Worm (Caenorhabditis elegans): ENCODE results near the gene pbs-6.

pbs-6 gene

DNA sequence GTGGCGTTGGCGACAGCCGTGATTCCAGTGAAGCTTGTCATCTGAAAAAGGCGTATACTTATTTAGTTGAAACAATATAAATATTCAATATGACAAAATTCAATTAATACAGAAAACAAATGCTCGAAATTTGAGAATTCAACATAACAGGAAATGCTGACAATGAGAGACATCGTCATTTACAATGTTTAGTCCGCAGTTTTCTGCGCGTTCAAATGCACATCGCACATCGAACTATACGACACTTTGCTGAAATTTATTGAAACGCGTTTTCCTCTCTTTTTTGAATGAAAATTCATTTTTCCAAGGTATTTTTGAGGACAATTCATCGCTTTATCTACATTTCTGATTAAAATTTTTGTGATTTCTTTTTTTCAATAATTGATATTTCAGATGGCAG, at the start of gene pbs-6, which contains the start of gene cids-1:
Gene pbs-6, minus strand, starts transcription at position 41 of the 400 bp plus-strand sequence.
Gene cids-1, plus strand, starts transcription at position 394 of the 400 bp plus-strand sequence.
- TF ChIP-seq egl-27 (tag; optimal IDR thresholded peaks at IDR 0.05) (no peak), unc-55 (GFP tag; optimal IDR thresholded peaks at IDR 0.05) (peak; percentile 47), C34F6.9 (tag; optimal IDR thresholded peaks at IDR 0.05) (peak; percentile 16), nhr-25 (tag; optimal IDR thresholded peaks at IDR 0.05) (no peak), unc-62 (GFP tag; optimal IDR thresholded peaks at IDR 0.05) (no peak), lsy-2 (tag; optimal IDR thresholded peaks at IDR 0.05) (peak in 1 of 2 experiments; percentile 51), nhr-129 (tag; optimal IDR thresholded peaks at IDR 0.05) (peak; percentile 21), ztf-4 (tag; optimal IDR thresholded peaks at IDR 0.05) (no peak), ZK546.5 (tag; optimal IDR thresholded peaks at IDR 0.05) (no peak), nhr-77 (tag; optimal IDR thresholded peaks at IDR 0.05) (no peak), sem-4 (tag; optimal IDR thresholded peaks at IDR 0.05) (no peak)

DNA sequence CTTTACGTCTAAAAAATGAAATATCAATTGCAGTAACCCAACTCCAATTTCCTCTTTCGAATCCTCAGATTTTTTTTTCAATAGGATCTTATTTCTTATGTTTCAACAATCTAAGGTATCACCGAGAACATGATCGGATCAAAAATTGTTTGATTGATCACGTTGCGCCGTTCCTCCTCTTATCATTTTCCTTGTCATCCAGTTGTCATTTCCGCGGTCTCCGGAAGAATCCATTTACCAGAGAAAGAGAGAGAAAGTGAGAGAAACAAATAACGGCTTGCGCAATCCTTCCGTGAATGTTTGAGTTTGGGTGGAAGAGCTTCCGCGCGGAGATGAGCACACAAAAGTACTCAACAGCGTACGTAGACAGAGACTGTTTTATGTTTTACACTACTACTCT, 49.4 kb upstream of the pbs-6 start:
- peak; percentile 56 for TF ChIP-seq fos-1 (tag; optimal IDR thresholded peaks at IDR 0.05)
- no peak for TF ChIP-seq unc-55 (GFP tag; optimal IDR thresholded peaks at IDR 0.05)
- TF ChIP-seq ceh-82 (tag; optimal IDR thresholded peaks at IDR 0.05), result no peak
- TF ChIP-seq snpc-4 (tag; optimal IDR thresholded peaks at IDR 0.05), result no peak
- TF ChIP-seq ztf-11 (tag; optimal IDR thresholded peaks at IDR 0.05), result no peak

DNA sequence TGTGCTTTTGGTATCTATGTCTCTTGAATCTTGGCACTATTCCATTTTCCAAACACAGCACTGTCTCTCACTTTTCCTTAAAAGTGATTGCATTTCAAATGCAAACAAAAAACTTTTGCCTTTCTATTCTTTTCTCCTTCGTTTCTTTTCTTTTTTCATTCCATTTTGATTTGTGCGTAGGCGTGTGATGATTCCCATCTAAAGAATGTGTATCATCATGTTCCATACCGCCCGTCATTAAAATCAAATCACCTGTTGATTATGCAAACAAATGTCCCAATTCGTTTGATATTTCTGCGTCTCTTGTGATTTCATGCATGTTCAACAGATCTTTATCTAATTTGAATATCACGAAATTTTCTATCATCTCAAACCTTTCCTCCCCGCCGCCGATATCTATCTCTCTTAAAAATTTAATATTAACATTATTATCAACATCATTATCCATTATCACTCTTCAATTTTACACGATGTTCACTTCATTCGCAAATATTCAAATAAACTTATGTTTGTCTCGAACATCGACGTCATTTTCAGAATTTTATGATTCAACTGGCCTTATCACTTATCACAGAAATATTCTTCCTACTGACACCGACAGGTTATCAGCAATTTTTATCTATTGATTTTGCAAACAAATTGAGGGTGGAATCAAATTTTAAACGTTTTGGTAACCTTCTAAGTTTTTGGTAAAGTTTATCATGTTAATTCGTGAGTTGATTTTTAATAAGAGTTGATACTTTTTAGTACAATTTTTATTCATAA, 47.6 kb upstream of the pbs-6 start:
- TF ChIP-seq unc-62 (GFP tag; optimal IDR thresholded peaks at IDR 0.05) (no peak), mab-5 (tag; optimal IDR thresholded peaks at IDR 0.05) (no peak), mbf-1 (tag; optimal IDR thresholded peaks at IDR 0.05) (no peak), snpc-4 (tag; optimal IDR thresholded peaks at IDR 0.05) (no peak), gmeb-1 (tag; optimal IDR thresholded peaks at IDR 0.05) (peak; percentile 10), lin-13 (GFP tag; optimal IDR thresholded peaks at IDR 0.05) (no peak), sem-4 (tag; optimal IDR thresholded peaks at IDR 0.05) (no peak), nhr-237 (tag; optimal IDR thresholded peaks at IDR 0.05) (no peak), fos-1 (tag; optimal IDR thresholded peaks at IDR 0.05) (peak; percentile 98), lsy-2 (tag; optimal IDR thresholded peaks at IDR 0.05) (no peak), nhr-10 (tag; optimal IDR thresholded peaks at IDR 0.05) (no peak), ama-1 (optimal IDR thresholded peaks at IDR 0.05) (no peak), lin-11 (tag; optimal IDR thresholded peaks at IDR 0.05) (no peak), ztf-11 (tag; optimal IDR thresholded peaks at IDR 0.05) (no peak), egl-27 (tag; optimal IDR thresholded peaks at IDR 0.05) (no peak), sma-9 (GFP tag; optimal IDR thresholded peaks at IDR 0.05) (peak; percentile 11), sma-9 (tag; optimal IDR thresholded peaks at IDR 0.05) (no peak), skn-1 (tag; optimal IDR thresholded peaks at IDR 0.05) (no peak), nhr-12 (tag; optimal IDR thresholded peaks at IDR 0.05) (no peak), nhr-129 (tag; optimal IDR thresholded peaks at IDR 0.05) (no peak), unc-55 (GFP tag; optimal IDR thresholded peaks at IDR 0.05) (peak; percentile 27)

DNA sequence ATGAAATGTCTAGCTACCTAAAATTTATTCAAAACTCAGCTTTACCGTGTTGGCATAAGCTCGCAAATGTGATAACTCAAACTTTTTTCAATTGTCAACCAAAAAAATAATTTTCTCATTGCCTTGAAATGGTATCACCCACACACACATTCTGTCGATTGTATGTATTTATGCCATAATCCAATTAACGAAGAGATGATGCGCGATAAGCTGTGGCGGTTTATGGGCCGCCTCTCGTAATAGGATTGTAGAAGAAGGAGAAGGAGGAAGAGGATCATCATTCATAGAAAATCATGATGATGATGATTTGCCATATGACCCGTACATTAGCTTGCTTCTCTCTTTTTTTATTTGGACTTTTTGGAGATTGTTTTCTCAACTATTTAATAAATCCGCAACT, 45.3 kb upstream of the pbs-6 start:
- TF ChIP-seq dmd-4 (tag; optimal IDR thresholded peaks at IDR 0.05) (no peak), ceh-16 (tag; optimal IDR thresholded peaks at IDR 0.05) (no peak), lin-11 (tag; optimal IDR thresholded peaks at IDR 0.05) (no peak), lin-39 (tag; optimal IDR thresholded peaks at IDR 0.05) (no peak), nhr-21 (tag; optimal IDR thresholded peaks at IDR 0.05) (no peak), aly-2 (tag; optimal IDR thresholded peaks at IDR 0.05) (no peak), sem-4 (tag; optimal IDR thresholded peaks at IDR 0.05) (no peak), ZK546.5 (tag; optimal IDR thresholded peaks at IDR 0.05) (no peak), unc-39 (tag; optimal IDR thresholded peaks at IDR 0.05) (no peak)

DNA sequence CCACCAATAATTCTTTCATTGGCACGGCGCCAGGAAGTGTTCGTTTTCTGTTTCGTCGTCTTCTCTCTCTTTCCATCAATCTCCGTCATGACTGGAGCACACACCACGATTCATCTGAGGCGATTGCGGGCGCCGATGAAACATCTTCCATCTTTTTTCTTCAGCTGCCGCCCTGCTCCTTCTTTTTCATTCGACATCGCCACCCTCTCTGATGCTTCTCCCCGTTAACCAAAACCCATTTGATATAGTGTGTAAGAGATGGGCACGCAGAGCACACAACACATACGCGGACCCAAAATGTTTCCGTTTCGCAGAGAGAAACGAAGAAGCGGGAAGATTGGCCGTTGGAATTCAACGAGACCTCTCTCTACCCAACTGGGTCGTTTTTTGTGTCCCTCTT, 43.6 kb upstream of the pbs-6 start:
- TF ChIP-seq F13H6.1 (tag; optimal IDR thresholded peaks at IDR 0.05) (peak; percentile 61), mdl-1 (tag; optimal IDR thresholded peaks at IDR 0.05) (peak in 1 of 2 experiments; percentile 14), Y55F3AM.14 (GFP tag; optimal IDR thresholded peaks at IDR 0.05) (peak; percentile 36), alr-1 (tag; optimal IDR thresholded peaks at IDR 0.05) (no peak), zag-1 (tag; optimal IDR thresholded peaks at IDR 0.05) (peak; percentile 41), aly-2 (tag; optimal IDR thresholded peaks at IDR 0.05) (no peak), unc-62 (GFP tag; optimal IDR thresholded peaks at IDR 0.05) (peak; percentile 11), C34F6.9 (tag; optimal IDR thresholded peaks at IDR 0.05) (peak; percentile 43), mab-5 (tag; optimal IDR thresholded peaks at IDR 0.05) (peak; percentile 74), unc-55 (GFP tag; optimal IDR thresholded peaks at IDR 0.05) (no peak), nhr-129 (tag; optimal IDR thresholded peaks at IDR 0.05) (peak; percentile 42), nhr-6 (tag; optimal IDR thresholded peaks at IDR 0.05) (no peak), ztf-4 (tag; optimal IDR thresholded peaks at IDR 0.05) (no peak), nhr-77 (tag; optimal IDR thresholded peaks at IDR 0.05) (no peak), nhr-237 (tag; optimal IDR thresholded peaks at IDR 0.05) (no peak), lsy-2 (tag; optimal IDR thresholded peaks at IDR 0.05) (peak in 1 of 2 experiments; percentile 49)

Data from whole organism, L2 larva.